Fruit fly (Drosophila melanogaster): ENCODE data around the gene CG2614.

CG2614 gene

dm6 chr2L:20705869-20706368 lies 49.7 kb downstream of the CG2614 start:
- TF ChIP-seq CG11617 (GFP tag; optimal IDR thresholded peaks at IDR 0.05) (no peak), CG7101 (tag; optimal IDR thresholded peaks at IDR 0.05) (no peak), CG12768 (GFP tag; optimal IDR thresholded peaks at IDR 0.05) (no peak), CG7045 (GFP tag; optimal IDR thresholded peaks at IDR 0.05) (no peak), cnc (optimal IDR thresholded peaks at IDR 0.05) (no peak), toe (GFP tag; optimal IDR thresholded peaks at IDR 0.05) (no peak), CG33017 (tag; optimal IDR thresholded peaks at IDR 0.05) (no peak), Crg-1 (GFP tag; optimal IDR thresholded peaks at IDR 0.05) (no peak), ovo (GFP tag; optimal IDR thresholded peaks at IDR 0.05) (no peak), Clk (GFP tag; optimal IDR thresholded peaks at IDR 0.05) (no peak), tj (GFP tag; optimal IDR thresholded peaks at IDR 0.05) (no peak), pad (GFP tag; optimal IDR thresholded peaks at IDR 0.05) (no peak), bab1 (GFP tag; optimal IDR thresholded peaks at IDR 0.05) (no peak), CG5204 (GFP tag; optimal IDR thresholded peaks at IDR 0.05) (no peak)

Data from whole organism, adult.